Fruit fly (Drosophila melanogaster) Kc167 (cell line): ENCODE measurements around the gene CG17139.

Source experiments
- Myc ChIP-seq: fragments of >200 bp; optimal IDR thresholded peaks from 2 replicates; lab custom pipeline; 2017; ENCODE audit warnings: missing external identifiers
- Sin3A ChIP-seq: fragments of >200 bp; optimal IDR thresholded peaks from 2 replicates; lab custom pipeline; 2018; ENCODE audit warnings: missing external identifiers
- insv ChIP-seq: fragments of >200 bp; optimal IDR thresholded peaks from 3 replicates; lab custom pipeline; 2018; ENCODE audit warnings: missing external identifiers
- psq ChIP-seq: fragments of >200 bp; optimal IDR thresholded peaks from 2 replicates; lab custom pipeline; 2017; ENCODE audit warnings: missing external identifiers
- ttk ChIP-seq: sonication (Bioruptor generic); optimal IDR thresholded peaks from 2 replicates; lab custom pipeline; 2017; ENCODE audit warnings: missing external identifiers

dm6 chr2L:10837491-10837890 is 8.0 kb downstream of the CG17139 start, which contains the start of gene Nos:
- TF ChIP-seq Sin3A (lab: Kevin White, UChicago) (no peak), insv (lab: Kevin White, UChicago) (no peak), psq (lab: Kevin White, UChicago) (no peak), Myc (lab: Kevin White, UChicago) (no peak), ttk (lab: Kevin White, UChicago) (no peak)
